Worm (Caenorhabditis elegans) whole organism, young adult: Measurements from ENCODE around the gene algn-2.

ENCODE experiments used
- cebp-2 ChIP-seq: fragments of 200-800 bp; sonication (Bioruptor generic); IDR thresholded peaks from 2 replicates; pipeline ENCODE4 v1.3.6; 2022; ENCODE audit warnings: missing genetic modification characterization, missing compliant biosample characterization
- dpl-1 ChIP-seq: fragments of 150-350 bp; optimal IDR thresholded peaks from 2 replicates; lab custom pipeline; 2014; ENCODE audit warnings: missing biosample characterization, missing genetic modification reagents, missing genetic modification characterization
- gei-17 ChIP-seq: fragments of 200-800 bp; sonication (Bioruptor generic); optimal IDR thresholded peaks from 2 replicates; lab custom pipeline; 2018; ENCODE audit warnings: mild to moderate bottlenecking, missing genetic modification characterization, missing compliant biosample characterization
- nhr-90 ChIP-seq: sonication (generic microtip); optimal IDR thresholded peaks from 2 replicates; lab custom pipeline; 2016; ENCODE audit warnings: missing genotype, mild to moderate bottlenecking, missing genetic modification characterization, missing compliant biosample characterization
- pbrm-1 ChIP-seq: fragments of 200-800 bp; sonication (Bioruptor generic); IDR thresholded peaks from 2 replicates; pipeline ENCODE4 v1.3.6; 2022; ENCODE audit warnings: missing genetic modification reagents, missing genetic modification characterization, missing compliant biosample characterization
- unc-130 ChIP-seq: sonication (generic microtip); optimal IDR thresholded peaks from 2 replicates; lab custom pipeline; 2016; ENCODE audit warnings: missing genetic modification reagents, missing genetic modification characterization, missing compliant biosample characterization
- unc-62 ChIP-seq: fragments of 150-350 bp; optimal IDR thresholded peaks from 2 replicates; lab custom pipeline; 2014; ENCODE audit warnings: missing biosample characterization, missing genetic modification reagents, missing genetic modification characterization
- ztf-25 ChIP-seq: fragments of 200-800 bp; sonication (Bioruptor generic); IDR thresholded peaks from 2 replicates; pipeline ENCODE4 v1.3.6; 2022; ENCODE audit warnings: missing genetic modification reagents, missing genetic modification characterization, missing compliant biosample characterization

- TF ChIP-seq gei-17 (GFP tag; lab: Kevin White, UChicago): no peak
- TF ChIP-seq pbrm-1: no peak
- TF ChIP-seq dpl-1 (GFP tag; lab: Kevin White, UChicago): no peak
- no peak for TF ChIP-seq unc-130 (GFP tag; lab: Kevin White, UChicago)
- no peak for TF ChIP-seq cebp-2
- no peak for TF ChIP-seq nhr-90 (tag; lab: Kevin White, UChicago)
- TF ChIP-seq unc-62: no peak
- TF ChIP-seq ztf-25 (GFP tag; lab: Robert Waterston, UW): no peak
Measured at ce11 chrII:5391447-5391846, 16.4 kb downstream of the algn-2 start.
